Worm (Caenorhabditis elegans): ENCODE results near the gene K10G6.9.
A peak's percentile ranks its signal among the peaks of the same experiment; 100 is the strongest.

The K10G6.9 gene

ce11 chrII:3930478-3931182 is 41.4 kb upstream of the K10G6.9 start:
- TF ChIP-seq Y5F2A.4 (GFP tag; optimal IDR thresholded peaks at IDR 0.05) (no peak), dmd-9 (GFP tag; IDR thresholded peaks at IDR 0.05) (no peak), lin-1 (GFP tag; IDR thresholded peaks at IDR 0.05) (no peak), daf-16 (GFP tag; optimal IDR thresholded peaks at IDR 0.05) (peak; percentile 40 to 57), daf-16 (tag; optimal IDR thresholded peaks at IDR 0.05) (peak; percentile 94), ctbp-1 (GFP tag; IDR thresholded peaks at IDR 0.05) (no peak), mes-2 (tag; optimal IDR thresholded peaks at IDR 0.05; ENCODE audit: poor library complexity, severe bottlenecking) (peak; percentile 51), nhr-48 (tag; optimal IDR thresholded peaks at IDR 0.05) (no peak), dve-1 (tag; optimal IDR thresholded peaks at IDR 0.05; ENCODE audit: insufficient read depth) (peak; percentile 55), madf-5 (GFP tag; IDR thresholded peaks at IDR 0.05) (no peak), hmg-1.1 (GFP tag; IDR thresholded peaks at IDR 0.05) (peak; percentile 67), cey-2 (tag; optimal IDR thresholded peaks at IDR 0.05; ENCODE audit: borderline replicate concordance, insufficient read depth) (no peak), unc-39 (tag; optimal IDR thresholded peaks at IDR 0.05) (no peak), lin-13 (GFP tag; optimal IDR thresholded peaks at IDR 0.05) (no peak), tra-1 (GFP tag; IDR thresholded peaks at IDR 0.05) (no peak), spr-1 (tag; optimal IDR thresholded peaks at IDR 0.05) (no peak), Y75B8A.6 (GFP tag; IDR thresholded peaks at IDR 0.05) (no peak), T20F7.1 (GFP tag; optimal IDR thresholded peaks at IDR 0.05) (no peak), madf-9 (GFP tag; conservative IDR thresholded peaks at IDR 0.05) (no peak), unc-130 (GFP tag; optimal IDR thresholded peaks at IDR 0.05) (no peak), lin-38 (GFP tag; IDR thresholded peaks at IDR 0.05) (no peak), Y105C5A.15 (GFP tag; IDR thresholded peaks at IDR 0.05) (no peak), lin-39 (tag; optimal IDR thresholded peaks at IDR 0.05) (no peak), ceh-20 (GFP tag; IDR thresholded peaks at IDR 0.05) (no peak), nhr-102 (tag; optimal IDR thresholded peaks at IDR 0.05) (no peak), nhr-25 (tag; optimal IDR thresholded peaks at IDR 0.05; ENCODE audit: borderline replicate concordance, insufficient read depth) (no peak), ces-1 (GFP tag; optimal IDR thresholded peaks at IDR 0.05) (no peak), ztf-11 (tag; optimal IDR thresholded peaks at IDR 0.05) (no peak), nhr-77 (tag; optimal IDR thresholded peaks at IDR 0.05) (no peak), ceh-82 (tag; optimal IDR thresholded peaks at IDR 0.05) (no peak), mdt-29 (GFP tag; IDR thresholded peaks at IDR 0.05) (no peak), nhr-42 (GFP tag; IDR thresholded peaks at IDR 0.05) (no peak), R02D3.7 (tag; optimal IDR thresholded peaks at IDR 0.05) (no peak), attf-4 (tag; optimal IDR thresholded peaks at IDR 0.05) (no peak), ceh-44 (GFP tag; IDR thresholded peaks at IDR 0.05) (no peak), dmd-8 (GFP tag; IDR thresholded peaks at IDR 0.05) (no peak), ceh-28 (tag; optimal IDR thresholded peaks at IDR 0.05) (no peak), mep-1 (tag; optimal IDR thresholded peaks at IDR 0.05) (peak; percentile 62), pha-4 (GFP tag; IDR thresholded peaks at IDR 0.05) (0 out of 2 replicates have a peak, but pooled peaks have one; percentile 38), pha-4 (tag; optimal IDR thresholded peaks at IDR 0.05) (peak; percentile 62), ama-1 (optimal IDR thresholded peaks at IDR 0.05) (no peak), zip-11 (GFP tag; IDR thresholded peaks at IDR 0.05) (no peak), egl-27 (tag; optimal IDR thresholded peaks at IDR 0.05) (no peak), F44E2.7 (GFP tag; IDR thresholded peaks at IDR 0.05) (no peak), set-16 (GFP tag; IDR thresholded peaks at IDR 0.05) (0 out of 2 replicates have a peak, but pooled peaks have one; percentile 12), ztf-7 (tag; optimal IDR thresholded peaks at IDR 0.05) (no peak), F37D6.2 (tag; optimal IDR thresholded peaks at IDR 0.05) (no peak), daf-12 (tag; optimal IDR thresholded peaks at IDR 0.05) (no peak), nhr-28 (tag; optimal IDR thresholded peaks at IDR 0.05) (peak; percentile 87), zag-1 (tag; optimal IDR thresholded peaks at IDR 0.05) (no peak), spr-3 (GFP tag; optimal IDR thresholded peaks at IDR 0.05) (no peak)
